Worm (Caenorhabditis elegans) whole organism, young adult: ENCODE data around the gene efn-2.
"Not testable (repeated sequence)": the region's sequence is repeated elsewhere in the genome, so short reads cannot be mapped to it uniquely, and the experiment has no call there.

Experiments
- B0035.1 ChIP-seq: sonication (generic microtip); optimal IDR thresholded peaks from 2 replicates; lab custom pipeline; 2016; ENCODE audit warnings: missing genetic modification characterization, mild to moderate bottlenecking, missing compliant biosample characterization, missing genotype, missing genetic modification reagents
- B0261.1 ChIP-seq: sonication (generic microtip); optimal IDR thresholded peaks from 2 replicates; lab custom pipeline; 2016; ENCODE audit warnings: mild to moderate bottlenecking, missing genetic modification characterization, moderate library complexity, missing compliant biosample characterization
- C06A6.2 ChIP-seq: fragments of 200-800 bp; sonication (Bioruptor generic); conservative IDR thresholded peaks from 2 replicates; pipeline ENCODE4 v1.3.6; 2022; ENCODE audit warnings: missing genetic modification characterization, missing compliant biosample characterization
- F23B12.7 ChIP-seq: sonication (generic microtip); optimal IDR thresholded peaks from 2 replicates; lab custom pipeline; 2017; ENCODE audit warnings: missing genetic modification characterization, mild to moderate bottlenecking, missing compliant biosample characterization, antibody characterized with exemption, moderate library complexity; ENCODE audit not compliant: insufficient read depth
- F33H1.4 ChIP-seq: fragments of 200-800 bp; sonication (Bioruptor generic); IDR thresholded peaks from 2 replicates; pipeline ENCODE4 v1.3.6; 2022; ENCODE audit warnings: missing genetic modification reagents, missing genetic modification characterization, missing compliant biosample characterization
- F37B4.10 ChIP-seq: fragments of 200-800 bp; sonication (Bioruptor generic); IDR thresholded peaks from 2 replicates; pipeline ENCODE4 v1.3.6; 2022; ENCODE audit warnings: missing genetic modification characterization, missing compliant biosample characterization
- K11D2.4 ChIP-seq: fragments of 200-800 bp; sonication (Bioruptor generic); IDR thresholded peaks from 2 replicates; pipeline ENCODE4 v1.3.6; 2022; ENCODE audit warnings: missing genetic modification reagents, missing genetic modification characterization, missing compliant biosample characterization
- Y53F4B.3 ChIP-seq: fragments of 200-800 bp; sonication (Bioruptor generic); IDR thresholded peaks from 2 replicates; pipeline ENCODE4 v1.3.6; 2022; ENCODE audit warnings: missing genetic modification reagents, missing genetic modification characterization, missing compliant biosample characterization
- Y95B8A.8 ChIP-seq: fragments of 200-800 bp; sonication (Bioruptor generic); IDR thresholded peaks from 2 replicates; pipeline ENCODE4 v1.3.6; 2022; ENCODE audit warnings: missing genetic modification reagents, missing genetic modification characterization, missing compliant biosample characterization
- atf-7 ChIP-seq: sonication (generic microtip); optimal IDR thresholded peaks from 2 replicates; lab custom pipeline; 2017; ENCODE audit warnings: mild to moderate bottlenecking, missing genetic modification characterization, missing compliant biosample characterization
- attf-3 ChIP-seq: fragments of 200-800 bp; sonication (Bioruptor generic); conservative IDR thresholded peaks from 2 replicates; pipeline ENCODE4 v1.3.6; 2022; ENCODE audit warnings: missing genetic modification reagents, missing genetic modification characterization, missing compliant biosample characterization
- attf-6 ChIP-seq: fragments of 200-800 bp; sonication (Bioruptor generic); IDR thresholded peaks from 2 replicates; pipeline ENCODE4 v1.3.6; 2022; ENCODE audit warnings: missing genetic modification reagents, missing genetic modification characterization, missing compliant biosample characterization
- cebp-1 ChIP-seq, 2 experiments: fragments of 200-800 bp in 1 of 2; sonication (Bioruptor generic) in 1 of 2; sonication (generic microtip) in 1 of 2; IDR thresholded peaks in 1 of 2; optimal IDR thresholded peaks in 1 of 2; 2 replicates each; pipeline versions ENCODE4 v1.3.6 to Lab custom; 2017 to 2022; ENCODE audit warnings: missing compliant biosample characterization in 2 of 2, missing genetic modification characterization in 2 of 2, mild to moderate bottlenecking in 1 of 2, missing genetic modification reagents in 1 of 2, moderate library complexity in 1 of 2
- ceh-40 ChIP-seq: fragments of 200-800 bp; sonication (Bioruptor generic); IDR thresholded peaks from 2 replicates; pipeline ENCODE4 v1.3.6; 2022; ENCODE audit warnings: missing genetic modification characterization, missing compliant biosample characterization
- ceh-58 ChIP-seq: fragments of 200-800 bp; sonication (Bioruptor generic); IDR thresholded peaks from 2 replicates; pipeline ENCODE4 v1.3.6; 2022; ENCODE audit warnings: missing genetic modification characterization, missing compliant biosample characterization
- ceh-91 ChIP-seq: fragments of 200-800 bp; sonication (Bioruptor generic); IDR thresholded peaks from 2 replicates; pipeline ENCODE4 v1.3.6; 2022; ENCODE audit warnings: missing genetic modification reagents, missing genetic modification characterization, missing compliant biosample characterization
- die-1 ChIP-seq: sonication (generic microtip); optimal IDR thresholded peaks from 2 replicates; lab custom pipeline; 2016; ENCODE audit warnings: missing genotype, mild to moderate bottlenecking, missing genetic modification characterization, missing compliant biosample characterization
- dox-1 ChIP-seq: fragments of 200-800 bp; sonication (Bioruptor generic); IDR thresholded peaks from 2 replicates; pipeline ENCODE4 v1.3.6; 2022; ENCODE audit warnings: missing genetic modification reagents, missing genetic modification characterization, missing compliant biosample characterization
- egl-18 ChIP-seq: fragments of 200-800 bp; sonication (Bioruptor generic); IDR thresholded peaks from 2 replicates; pipeline ENCODE4 v1.3.6; 2022; ENCODE audit warnings: missing genetic modification reagents, missing genetic modification characterization, missing compliant biosample characterization
- hmg-1.2 ChIP-seq: fragments of 200-800 bp; sonication (Bioruptor generic); IDR thresholded peaks from 2 replicates; pipeline ENCODE4 v1.3.6; 2022; ENCODE audit warnings: missing genetic modification reagents, missing genetic modification characterization, missing compliant biosample characterization
- hrde-1 ChIP-seq: sonication (generic microtip); optimal IDR thresholded peaks from 2 replicates; lab custom pipeline; 2016; ENCODE audit warnings: missing genetic modification characterization, mild to moderate bottlenecking, missing compliant biosample characterization, moderate library complexity, missing genotype, missing genetic modification reagents, borderline replicate concordance
- lin-26 ChIP-seq: fragments of 200-800 bp; sonication (Bioruptor generic); IDR thresholded peaks from 2 replicates; pipeline ENCODE4 v1.3.6; 2022; ENCODE audit warnings: missing genetic modification reagents, missing genetic modification characterization, missing compliant biosample characterization
- lin-54 ChIP-seq: fragments of 200-800 bp; sonication (Bioruptor generic); optimal IDR thresholded peaks from 2 replicates; lab custom pipeline; 2018; ENCODE audit warnings: mild to moderate bottlenecking, missing genetic modification characterization, missing compliant biosample characterization
- lsl-1 ChIP-seq: fragments of 200-800 bp; sonication (Bioruptor generic); optimal IDR thresholded peaks from 2 replicates; lab custom pipeline; 2018; ENCODE audit warnings: mild to moderate bottlenecking, missing genetic modification characterization, moderate library complexity, missing compliant biosample characterization
- lsy-27 ChIP-seq: sonication (generic microtip); optimal IDR thresholded peaks from 2 replicates; lab custom pipeline; 2017; ENCODE audit warnings: missing genetic modification characterization, mild to moderate bottlenecking, missing compliant biosample characterization, antibody characterized with exemption, missing genotype, borderline replicate concordance; ENCODE audit not compliant: insufficient read depth
- nhr-120 ChIP-seq: fragments of 200-800 bp; sonication (Bioruptor generic); IDR thresholded peaks from 2 replicates; pipeline ENCODE4 v1.3.6; 2022; ENCODE audit warnings: missing genetic modification characterization, missing compliant biosample characterization
- nhr-80 ChIP-seq: sonication (generic microtip); optimal IDR thresholded peaks from 2 replicates; lab custom pipeline; 2016; ENCODE audit warnings: missing genetic modification characterization, missing compliant biosample characterization
- rcor-1 ChIP-seq: fragments of 200-800 bp; sonication (Bioruptor generic); IDR thresholded peaks from 2 replicates; pipeline ENCODE4 v1.3.6; 2022; ENCODE audit warnings: missing genetic modification reagents, missing genetic modification characterization, missing compliant biosample characterization
- repo-1 ChIP-seq: sonication (generic microtip); optimal IDR thresholded peaks from 2 replicates; lab custom pipeline; 2017; ENCODE audit warnings: mild to moderate bottlenecking, missing genetic modification characterization, missing compliant biosample characterization
- rpc-1 ChIP-seq, 2 experiments: fragments of 150-350 bp in 1 of 2; sonication (generic microtip) in 1 of 2; optimal IDR thresholded peaks; 2 replicates each; lab custom pipeline; 2014 to 2018; ENCODE audit warnings: missing biosample characterization in 1 of 2, missing genetic modification characterization in 1 of 2, missing genetic modification reagents in 1 of 2, missing genotype in 1 of 2
- sdz-38 ChIP-seq: sonication (generic microtip); optimal IDR thresholded peaks from 2 replicates; lab custom pipeline; 2016; ENCODE audit warnings: missing genotype, missing genetic modification characterization, missing compliant biosample characterization
- snpc-4 ChIP-seq, 5 experiments: fragments of 150-350 bp in 1 of 5; sonication (generic microtip) in 4 of 5; optimal IDR thresholded peaks; 2 replicates each; lab custom pipeline; 2014 to 2018; ENCODE audit warnings: missing genetic modification characterization in 5 of 5, missing biosample characterization in 3 of 5, antibody characterized with exemption in 2 of 5, mild to moderate bottlenecking in 2 of 5, missing compliant biosample characterization in 2 of 5, missing genotype in 2 of 5, moderate library complexity in 2 of 5, missing genetic modification reagents in 1 of 5
- tbp1 ChIP-seq: fragments of 200-800 bp; sonication (Bioruptor generic); optimal IDR thresholded peaks from 2 replicates; lab custom pipeline; 2018; ENCODE audit warnings: mild to moderate bottlenecking, missing genetic modification characterization, missing compliant biosample characterization
- unc-130 ChIP-seq: sonication (generic microtip); optimal IDR thresholded peaks from 2 replicates; lab custom pipeline; 2016; ENCODE audit warnings: missing genetic modification reagents, missing genetic modification characterization, missing compliant biosample characterization
- ztf-22 ChIP-seq: fragments of 200-800 bp; sonication (Bioruptor generic); optimal IDR thresholded peaks from 2 replicates; lab custom pipeline; 2018; ENCODE audit warnings: mild to moderate bottlenecking, missing genetic modification characterization, moderate library complexity, missing compliant biosample characterization

Gene efn-2

ce11 chrIV:10546589-10547136, 29.5 kb upstream of the efn-2 start, which contains the start of gene zim-1 (continued):
- TF ChIP-seq Y53F4B.3 (no peak), F23B12.7 (no peak), attf-6 (GFP tag; lab: Robert Waterston, UW) (no peak), lin-54 (GFP tag; lab: Kevin White, UChicago) (no peak), ceh-91 (0 out of 2 replicates have a peak, but pooled peaks have one; percentile 15), F33H1.4 (peak; percentile 83), F37B4.10 (GFP tag; lab: Robert Waterston, UW) (no peak), lsy-27 (tag; lab: Kevin White, UChicago) (no peak), B0035.1 (tag; lab: Kevin White, UChicago) (no peak), die-1 (tag; lab: Kevin White, UChicago) (no peak), C06A6.2 (GFP tag; lab: Robert Waterston, UW) (no peak), lin-26 (GFP tag; lab: Robert Waterston, UW) (no peak), ztf-22 (GFP tag; lab: Kevin White, UChicago) (no peak), Y95B8A.8 (no peak), repo-1 (tag; lab: Kevin White, UChicago) (no peak), atf-7 (tag; lab: Kevin White, UChicago) (no peak), unc-130 (GFP tag; lab: Kevin White, UChicago) (no peak), K11D2.4 (GFP tag; lab: Robert Waterston, UW) (no peak), ceh-58 (GFP tag; lab: Robert Waterston, UW) (no peak), lsl-1 (peak; percentile 85), nhr-80 (no peak), snpc-4 (GFP tag; optimal IDR thresholded peaks at IDR 0.05; lab: Kevin White, UChicago) (no peak), snpc-4 (tag; optimal IDR thresholded peaks at IDR 0.05; lab: Kevin White, UChicago) (peak in 1 of 4 experiments; percentile 2), nhr-120 (GFP tag; lab: Robert Waterston, UW) (no peak), egl-18 (GFP tag; lab: Robert Waterston, UW) (no peak), cebp-1 (GFP tag; IDR thresholded peaks at IDR 0.05; lab: Robert Waterston, UW) (no peak), cebp-1 (tag; optimal IDR thresholded peaks at IDR 0.05; lab: Kevin White, UChicago) (no peak), hrde-1 (tag; lab: Kevin White, UChicago) (no peak), sdz-38 (tag; lab: Kevin White, UChicago) (no peak)

ce11 chrIV:10548546-10548945, 27.6 kb upstream of the efn-2 start:
- 0 out of 2 replicates have a peak, but pooled peaks have one; percentile 25 for TF ChIP-seq hmg-1.2 (GFP tag; lab: Robert Waterston, UW)
- TF ChIP-seq rpc-1 (optimal IDR thresholded peaks at IDR 0.05; lab: Kevin White, UChicago) = not testable (repeated sequence)
- TF ChIP-seq rpc-1 (tag; optimal IDR thresholded peaks at IDR 0.05; lab: Kevin White, UChicago) = peak; percentile 52
- 0 out of 2 replicates have a peak, but pooled peaks have one; percentile 44 for TF ChIP-seq dox-1
- peak; percentile 71; the same call in 1 of the 2 replicates for TF ChIP-seq lin-26 (GFP tag; lab: Robert Waterston, UW)
- TF ChIP-seq B0261.1 (tag; lab: Kevin White, UChicago) = peak; percentile 47
- peak; percentile 70 for TF ChIP-seq tbp1 (GFP tag; lab: Kevin White, UChicago)
- TF ChIP-seq rcor-1 (GFP tag; lab: Robert Waterston, UW) = 0 out of 2 replicates have a peak, but pooled peaks have one; percentile 17
- TF ChIP-seq ceh-40 (GFP tag; lab: Robert Waterston, UW) = 0 out of 2 replicates have a peak, but pooled peaks have one; percentile 31

ce11 chrIV:10552993-10553392, 23.2 kb upstream of the efn-2 start:
- peak; percentile 80 for TF ChIP-seq attf-3 (GFP tag; lab: Robert Waterston, UW)
